Worm (Caenorhabditis elegans) whole organism, midembryonic: ENCODE results near the gene alh-12.

Source experiments
- T22C8.4 ChIP-seq: fragments of 200-800 bp; sonication (Bioruptor generic); IDR thresholded peaks from 2 replicates; pipeline ENCODE4 v1.3.6; 2022; ENCODE audit warnings: missing genetic modification characterization, missing compliant biosample characterization
- cog-1 ChIP-seq: sonication (generic microtip); optimal IDR thresholded peaks from 2 replicates; lab custom pipeline; 2016; ENCODE audit warnings: missing genetic modification characterization, missing compliant biosample characterization
- tab-1 ChIP-seq: fragments of 200-800 bp; sonication (Bioruptor generic); IDR thresholded peaks from 2 replicates; pipeline ENCODE4 v1.3.6; 2022; ENCODE audit warnings: missing genetic modification characterization, missing compliant biosample characterization
- ztf-23 ChIP-seq: fragments of 200-800 bp; sonication (Bioruptor generic); IDR thresholded peaks from 2 replicates; pipeline ENCODE4 v1.3.6; 2022; ENCODE audit warnings: missing genetic modification reagents, missing genetic modification characterization, missing compliant biosample characterization

- TF ChIP-seq ztf-23 (GFP tag; lab: Robert Waterston, UW) = no peak
- no peak for TF ChIP-seq cog-1 (tag; lab: Kevin White, UChicago)
- TF ChIP-seq T22C8.4 = no peak
- TF ChIP-seq tab-1 (GFP tag; lab: Robert Waterston, UW) = no peak
These were observed 44.0 kb downstream of the alh-12 start, which contains the start of gene cgh-1 for ce11 chrIII:7497782-7498266.
